Fruit fly (Drosophila melanogaster) whole organism, prepupa: ENCODE results near the gene Cyt-c-p.
A peak's percentile ranks its signal among the peaks of the same experiment; 100 is the strongest.

Experiments used
- CG10669 ChIP-seq: fragments of 200-800 bp; sonication (Bioruptor generic); optimal IDR thresholded peaks from 3 replicates; lab custom pipeline; 2018; ENCODE audit warnings: missing biosample characterization, mild to moderate bottlenecking, missing genetic modification characterization, moderate library complexity
- CG11902 ChIP-seq: fragments of 200-800 bp; sonication (Bioruptor generic); optimal IDR thresholded peaks from 3 replicates; lab custom pipeline; 2016; ENCODE audit warnings: missing biosample characterization, missing genetic modification characterization
- CG15336 ChIP-seq: fragments of 200-800 bp; sonication (Bioruptor generic); IDR thresholded peaks from 2 replicates; pipeline ENCODE4 v1.3.6; 2022; ENCODE audit warnings: missing biosample characterization, missing genetic modification characterization
- CG16779 ChIP-seq: fragments of 200-800 bp; sonication (Bioruptor generic); optimal IDR thresholded peaks from 3 replicates; lab custom pipeline; 2017; ENCODE audit warnings: missing biosample characterization, mild to moderate bottlenecking, missing genetic modification characterization
- CG8319 ChIP-seq: fragments of 200-800 bp; sonication (Bioruptor generic); optimal IDR thresholded peaks from 3 replicates; lab custom pipeline; 2016; ENCODE audit warnings: missing biosample characterization, missing genetic modification characterization
- Hr38 ChIP-seq: sonication (Bioruptor generic); optimal IDR thresholded peaks from 2 replicates; lab custom pipeline; 2016; ENCODE audit warnings: missing biosample characterization, missing genetic modification characterization
- Sox102F ChIP-seq: fragments of 200-800 bp; sonication (Bioruptor generic); optimal IDR thresholded peaks from 2 replicates; lab custom pipeline; 2016; ENCODE audit warnings: missing biosample characterization, mild to moderate bottlenecking, missing genetic modification characterization
- Sox14 ChIP-seq: fragments of 200-800 bp; sonication (Bioruptor generic); optimal IDR thresholded peaks from 3 replicates; lab custom pipeline; 2016; ENCODE audit warnings: missing biosample characterization, missing genetic modification characterization
- fd59A ChIP-seq: fragments of 200-800 bp; sonication (Bioruptor generic); optimal IDR thresholded peaks from 2 replicates; lab custom pipeline; 2017; ENCODE audit warnings: missing biosample characterization, mild to moderate bottlenecking, missing genetic modification characterization, missing genetic modification reagents
- spab ChIP-seq: fragments of 200-800 bp; sonication (Bioruptor generic); optimal IDR thresholded peaks from 2 replicates; lab custom pipeline; 2017; ENCODE audit warnings: missing biosample characterization, mild to moderate bottlenecking, missing genetic modification characterization, missing genetic modification reagents
- topi ChIP-seq: fragments of 200-800 bp; sonication (Bioruptor generic); optimal IDR thresholded peaks from 3 replicates; lab custom pipeline; 2016; ENCODE audit warnings: missing biosample characterization, missing genetic modification characterization

DNA sequence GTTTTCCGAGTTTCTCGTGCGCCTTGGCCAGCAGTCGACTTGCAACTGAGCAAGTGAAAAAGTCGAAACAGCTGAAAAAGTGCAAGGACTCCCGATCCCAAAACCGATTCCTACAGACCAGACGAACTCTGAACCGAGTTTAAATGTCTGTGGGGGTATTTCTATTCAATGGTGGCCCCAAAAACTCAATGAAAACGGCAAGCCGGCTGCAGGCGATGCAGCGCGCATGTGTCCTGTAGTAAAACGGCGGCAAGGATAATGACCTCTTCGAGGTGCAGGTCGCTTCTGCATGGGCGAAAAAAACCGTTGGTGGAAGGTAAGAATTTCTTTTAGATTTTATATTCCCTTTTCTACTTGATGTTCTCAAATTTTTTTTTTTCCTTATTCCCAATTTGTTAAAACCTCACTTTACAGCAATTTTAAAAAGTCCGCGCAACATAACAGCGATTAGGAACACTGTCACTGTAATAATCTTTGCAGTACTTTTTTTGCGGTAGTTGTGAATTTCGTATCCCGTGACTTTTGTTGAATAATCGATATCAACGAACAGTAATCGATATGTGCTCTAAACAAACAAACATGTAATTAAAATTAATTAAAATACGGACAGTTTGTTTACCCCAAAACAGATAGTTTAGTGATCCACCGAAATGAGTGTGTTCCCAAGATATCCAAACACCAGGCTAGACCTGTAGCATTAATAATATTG lies 42.9 kb upstream of the Cyt-c-p start, which contains the start of the genes Trpgamma and her:
- TF ChIP-seq fd59A (GFP tag; lab: Kevin White, UChicago): no peak
- TF ChIP-seq CG10669: no peak
- TF ChIP-seq Hr38: no peak
- TF ChIP-seq Sox14 (GFP tag; lab: Kevin White, UChicago): peak; percentile 15
- no peak for TF ChIP-seq spab
- TF ChIP-seq CG15336: no peak
- TF ChIP-seq CG16779 (tag; lab: Kevin White, UChicago): no peak
- TF ChIP-seq Sox102F (GFP tag; lab: Kevin White, UChicago): no peak
- peak; percentile 24 for TF ChIP-seq topi (GFP tag; lab: Kevin White, UChicago)
- TF ChIP-seq CG11902 (GFP tag; lab: Kevin White, UChicago): no peak
- no peak for TF ChIP-seq CG8319 (GFP tag; lab: Kevin White, UChicago)
